Worm (Caenorhabditis elegans): Measurements from ENCODE around the gene rps-29.

rps-29 gene

DNA sequence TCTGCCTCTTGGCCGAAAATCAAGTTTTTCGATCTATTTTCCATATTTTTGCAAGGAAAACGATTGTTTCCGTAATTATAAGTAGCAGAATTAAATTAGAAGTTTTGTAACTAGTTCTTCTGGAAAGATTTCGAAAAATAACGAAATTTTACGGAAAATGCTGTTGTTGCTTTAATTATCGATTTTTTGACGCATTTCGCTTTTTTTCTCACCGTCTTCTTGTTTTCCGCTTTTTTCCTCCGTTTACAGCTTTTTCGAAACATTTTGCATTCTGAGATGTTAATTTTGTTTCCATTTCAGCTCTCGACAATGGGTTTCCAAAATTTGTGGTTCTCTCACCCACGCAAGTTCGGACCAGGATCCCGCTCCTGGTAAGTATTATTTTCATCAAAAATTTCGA is at the start of gene rps-29:
Gene rps-29, plus strand, starts transcription at position 301 of the 400 bp plus-strand sequence.
- TF ChIP-seq elt-3 (tag; optimal IDR thresholded peaks at IDR 0.05), result no peak
- no peak for TF ChIP-seq nhr-10 (tag; optimal IDR thresholded peaks at IDR 0.05)
- no peak for TF ChIP-seq snpc-4 (tag; optimal IDR thresholded peaks at IDR 0.05)
- TF ChIP-seq elt-1 (tag; optimal IDR thresholded peaks at IDR 0.05), result no peak

DNA sequence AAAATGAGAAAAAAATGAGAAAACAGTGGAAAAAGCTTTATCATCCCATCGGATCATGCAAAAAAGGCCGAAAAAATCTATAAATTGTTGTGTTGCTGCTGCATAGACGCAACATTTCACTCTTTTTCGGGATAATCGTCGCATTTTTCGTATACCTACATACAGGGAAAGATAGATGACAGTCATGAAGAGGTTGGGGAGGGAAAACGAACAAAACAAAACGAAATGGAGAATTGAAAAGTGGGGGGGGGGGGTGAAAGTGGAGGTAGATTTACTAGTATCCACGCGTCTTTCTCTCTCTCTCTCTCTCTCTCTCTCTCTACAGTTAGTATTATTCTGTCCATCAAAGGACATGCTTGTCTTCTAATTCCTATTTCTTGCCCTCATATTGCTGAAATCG is 49.6 kb upstream of the rps-29 start:
- peak; percentile 7 for TF ChIP-seq blmp-1 (tag; optimal IDR thresholded peaks at IDR 0.05; ENCODE audit: insufficient read depth)
- no peak for TF ChIP-seq ZK546.5 (tag; optimal IDR thresholded peaks at IDR 0.05)

DNA sequence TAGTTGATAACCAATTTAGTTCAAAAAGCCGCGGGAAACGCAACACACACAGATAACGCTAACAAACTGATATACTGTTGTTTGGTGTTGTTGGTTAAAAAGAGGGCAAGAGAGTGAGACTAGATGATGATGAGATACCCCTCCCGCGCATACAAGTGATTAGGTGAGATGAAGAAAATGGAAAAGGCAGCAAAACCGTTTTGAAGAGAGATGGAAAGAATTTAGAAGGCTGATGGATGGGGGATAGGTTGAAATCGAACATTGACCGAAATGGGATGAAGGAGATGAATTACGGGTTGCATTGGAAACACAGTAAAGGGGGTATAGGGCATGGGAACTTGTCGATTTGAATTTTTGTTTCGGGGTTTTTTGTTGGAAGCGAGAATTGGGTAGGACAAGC is 45.3 kb upstream of the rps-29 start:
- TF ChIP-seq fos-1 (tag; optimal IDR thresholded peaks at IDR 0.05) (peak; percentile 0), snpc-4 (tag; optimal IDR thresholded peaks at IDR 0.05) (no peak), nhr-25 (tag; optimal IDR thresholded peaks at IDR 0.05) (no peak), sma-3 (GFP tag; optimal IDR thresholded peaks at IDR 0.05) (no peak), peb-1 (tag; optimal IDR thresholded peaks at IDR 0.05) (no peak), ceh-82 (tag; optimal IDR thresholded peaks at IDR 0.05) (no peak)

DNA sequence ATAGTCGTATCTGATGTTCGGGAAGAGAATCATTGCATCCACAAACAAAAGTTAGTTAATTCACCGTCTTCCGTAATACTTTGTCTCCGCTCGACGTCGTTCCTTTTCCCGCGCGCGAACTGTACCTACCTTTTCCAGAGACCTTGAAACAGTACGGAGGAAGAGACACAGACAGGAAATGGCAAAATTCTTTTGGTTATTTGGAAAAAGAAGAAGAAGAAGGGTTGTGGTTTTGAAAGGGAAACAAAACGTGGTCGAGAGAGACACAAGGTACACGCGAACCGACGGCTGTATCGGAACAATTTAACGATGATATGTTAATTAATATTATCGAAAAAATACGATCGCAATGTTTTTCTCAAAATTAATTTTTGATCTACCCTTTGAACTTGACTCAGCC is 44.1 kb upstream of the rps-29 start:
- TF ChIP-seq alr-1 (tag; optimal IDR thresholded peaks at IDR 0.05) (no peak), blmp-1 (tag; optimal IDR thresholded peaks at IDR 0.05; ENCODE audit: insufficient read depth) (peak; percentile 61)

DNA sequence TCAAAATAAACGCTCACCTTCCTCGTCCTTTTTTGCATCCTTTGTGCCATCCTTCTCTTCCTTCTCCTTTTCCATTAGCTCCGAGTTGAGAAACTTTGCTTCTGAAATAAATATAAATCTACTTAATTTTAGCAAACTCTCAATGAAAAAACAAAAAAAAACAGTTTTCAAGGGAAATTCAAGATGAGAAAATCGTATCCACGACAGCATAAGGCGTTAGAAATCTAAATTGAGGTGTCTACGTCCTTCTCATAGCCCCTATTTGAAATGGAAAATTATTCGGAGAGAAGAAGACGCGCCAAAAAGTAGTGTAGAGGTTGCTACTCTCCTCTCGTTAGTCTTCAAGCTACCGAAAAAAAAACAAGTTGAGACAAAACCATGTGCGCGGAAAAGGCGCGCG is 41.8 kb upstream of the rps-29 start, which contains the start of gene pat-12:
Gene pat-12, minus strand, starts transcription at position 101 of the 400 bp plus-strand sequence.
- TF ChIP-seq elt-1 (tag; optimal IDR thresholded peaks at IDR 0.05) (no peak), aly-2 (tag; optimal IDR thresholded peaks at IDR 0.05) (no peak), elt-3 (tag; optimal IDR thresholded peaks at IDR 0.05) (no peak), ceh-16 (tag; optimal IDR thresholded peaks at IDR 0.05) (no peak), mab-5 (tag; optimal IDR thresholded peaks at IDR 0.05) (no peak), ama-1 (optimal IDR thresholded peaks at IDR 0.05) (no peak), nhr-12 (tag; optimal IDR thresholded peaks at IDR 0.05) (no peak), nhr-10 (tag; optimal IDR thresholded peaks at IDR 0.05) (no peak), fos-1 (tag; optimal IDR thresholded peaks at IDR 0.05) (no peak), lin-13 (GFP tag; optimal IDR thresholded peaks at IDR 0.05) (no peak), unc-62 (GFP tag; optimal IDR thresholded peaks at IDR 0.05) (no peak), lin-11 (tag; optimal IDR thresholded peaks at IDR 0.05) (no peak)

DNA sequence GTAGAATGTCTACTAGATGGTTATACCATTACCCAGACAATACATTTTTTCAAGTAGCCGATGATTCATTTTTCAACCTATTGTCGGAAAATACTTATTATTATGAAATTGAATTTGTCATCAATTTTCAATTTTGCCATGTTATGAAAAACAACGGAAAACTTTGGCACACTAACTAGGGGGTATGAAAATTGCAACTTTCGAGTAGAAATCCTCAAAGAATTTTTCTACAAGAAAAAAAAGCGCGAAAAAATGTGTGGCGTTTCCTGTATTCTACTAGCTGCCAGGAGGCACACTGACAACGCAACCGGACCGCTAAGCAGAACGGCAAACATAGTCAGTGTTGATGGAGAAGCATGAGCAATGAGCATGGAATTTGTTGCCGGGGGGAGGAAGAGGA is 39.7 kb upstream of the rps-29 start:
- TF ChIP-seq nhr-10 (tag; optimal IDR thresholded peaks at IDR 0.05), result no peak
- TF ChIP-seq ZK546.5 (tag; optimal IDR thresholded peaks at IDR 0.05), result no peak

DNA sequence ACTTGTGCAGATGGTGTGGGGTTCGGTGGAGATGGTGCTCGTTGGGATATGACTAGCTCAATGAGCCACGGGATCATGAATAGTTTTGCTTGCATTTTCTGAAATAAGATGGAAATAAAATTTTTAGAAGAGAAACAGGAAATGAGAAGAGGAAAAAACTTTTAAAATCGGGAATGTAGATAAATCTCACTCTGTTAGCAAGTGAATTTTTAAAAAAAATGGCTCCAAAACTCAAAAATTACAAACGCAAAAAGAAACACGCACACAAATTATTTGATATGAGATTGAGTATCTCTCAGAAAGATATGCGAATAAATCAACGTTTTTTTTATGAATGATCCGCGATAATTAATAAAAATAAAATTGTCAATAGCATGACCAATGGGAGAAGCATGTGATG is 36.1 kb upstream of the rps-29 start, which contains the start of gene T17H7.7:
Gene T17H7.7, minus strand, starts transcription at position 101 of the 400 bp plus-strand sequence.
- TF ChIP-seq mab-5 (tag; optimal IDR thresholded peaks at IDR 0.05) (no peak), lin-11 (tag; optimal IDR thresholded peaks at IDR 0.05) (no peak)

DNA sequence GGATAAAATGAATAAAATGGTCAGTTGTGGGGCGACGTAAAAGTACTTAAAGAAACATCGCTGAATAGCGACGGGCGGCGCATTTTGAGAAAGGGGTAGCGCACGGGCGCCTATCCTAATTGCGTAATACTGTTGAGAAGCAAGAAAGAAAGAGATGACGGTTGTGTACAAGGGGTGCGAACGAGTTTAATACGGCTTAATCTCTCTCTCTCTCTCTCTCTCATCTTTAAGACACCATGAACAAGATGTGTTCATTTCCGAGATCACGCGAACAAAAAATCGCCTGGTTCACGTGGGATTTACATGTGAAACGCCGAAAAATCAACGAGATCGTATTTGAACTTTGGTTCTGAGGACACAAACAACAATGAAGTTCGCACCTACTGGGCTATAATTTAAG is 34.4 kb upstream of the rps-29 start:
- TF ChIP-seq unc-62 (GFP tag; optimal IDR thresholded peaks at IDR 0.05), result no peak
- peak; percentile 42 for TF ChIP-seq nhr-25 (tag; optimal IDR thresholded peaks at IDR 0.05)

DNA sequence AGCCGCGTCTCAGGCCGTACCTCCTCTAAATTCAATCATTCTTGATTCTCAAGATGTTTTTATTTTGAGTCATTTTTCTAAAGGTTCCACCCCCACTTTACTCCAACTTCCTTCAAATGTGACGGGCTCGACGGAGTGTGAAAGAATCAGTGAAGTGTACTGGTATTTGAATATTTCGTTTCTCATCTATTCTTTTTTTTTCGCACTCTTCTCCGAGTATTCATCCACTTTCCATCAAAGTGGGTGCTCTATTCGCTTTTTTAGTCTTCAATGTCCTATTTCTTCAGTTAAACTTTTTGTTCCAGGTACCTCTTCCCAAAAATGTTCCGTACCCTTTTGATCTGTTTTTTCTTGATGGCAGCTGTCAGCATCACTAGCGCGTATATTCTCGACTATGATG is 32.6 kb upstream of the rps-29 start, which contains the start of gene nlp-52:
Gene nlp-52, plus strand, starts transcription at position 301 of the 400 bp plus-strand sequence.
- TF ChIP-seq ztf-11 (tag; optimal IDR thresholded peaks at IDR 0.05) (no peak), ama-1 (optimal IDR thresholded peaks at IDR 0.05) (no peak), blmp-1 (tag; optimal IDR thresholded peaks at IDR 0.05; ENCODE audit: insufficient read depth) (no peak), ceh-82 (tag; optimal IDR thresholded peaks at IDR 0.05) (no peak), ztf-4 (tag; optimal IDR thresholded peaks at IDR 0.05) (no peak), nhr-11 (tag; optimal IDR thresholded peaks at IDR 0.05) (no peak), mbf-1 (tag; optimal IDR thresholded peaks at IDR 0.05) (no peak), lin-11 (tag; optimal IDR thresholded peaks at IDR 0.05) (no peak), peb-1 (tag; optimal IDR thresholded peaks at IDR 0.05) (no peak)
